Worm (Caenorhabditis elegans): Measurements from ENCODE around the gene bkip-1.

Gene bkip-1

DNA sequence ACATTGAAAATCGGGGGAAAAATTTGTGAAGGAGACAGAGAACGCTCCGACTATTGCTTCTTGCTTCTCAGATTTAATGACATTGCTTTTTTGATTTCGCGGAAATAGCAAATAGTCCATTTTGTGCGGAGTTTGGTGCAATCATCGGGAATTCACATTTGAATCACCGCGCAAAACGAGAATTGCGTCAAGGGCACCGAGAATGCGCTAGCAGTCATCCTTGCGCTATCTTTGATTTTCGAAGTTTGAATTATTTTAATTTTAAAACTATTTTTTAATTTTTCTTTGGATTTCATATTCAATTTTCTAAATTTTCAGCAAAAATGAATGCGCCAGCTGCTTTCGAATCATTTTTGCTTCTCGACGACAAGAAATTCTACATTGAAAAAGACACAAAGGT lies 41.3 kb upstream of the bkip-1 start, which contains the start of gene rpb-11:
TSS of gene rpb-11 (plus strand) at position 319 of the 400 bp plus-strand sequence.
- TF ChIP-seq ref-2 (tag; optimal IDR thresholded peaks at IDR 0.05), result peak; percentile 62
- no peak for TF ChIP-seq ceh-48 (tag; optimal IDR thresholded peaks at IDR 0.05)
- no peak for TF ChIP-seq nhr-232 (tag; optimal IDR thresholded peaks at IDR 0.05)
- TF ChIP-seq sdc-2 (tag; optimal IDR thresholded peaks at IDR 0.05), result peak; percentile 12
- TF ChIP-seq ets-4 (tag; optimal IDR thresholded peaks at IDR 0.05), result peak; percentile 26
- peak; percentile 83 for TF ChIP-seq elt-2 (tag; optimal IDR thresholded peaks at IDR 0.05)
- TF ChIP-seq hlh-13 (GFP tag; optimal IDR thresholded peaks at IDR 0.05), result no peak
- no peak for TF ChIP-seq lim-6 (tag; optimal IDR thresholded peaks at IDR 0.05)
- no peak for TF ChIP-seq pax-1 (tag; optimal IDR thresholded peaks at IDR 0.05)
- TF ChIP-seq syd-9 (tag; optimal IDR thresholded peaks at IDR 0.05), result peak; percentile 1
- peak; percentile 50 for TF ChIP-seq ttx-3 (tag; optimal IDR thresholded peaks at IDR 0.05)
- TF ChIP-seq mec-3 (tag; optimal IDR thresholded peaks at IDR 0.05; ENCODE audit: borderline replicate concordance), result no peak
- TF ChIP-seq dmd-4 (tag; optimal IDR thresholded peaks at IDR 0.05; ENCODE audit: borderline replicate concordance), result no peak
- peak; percentile 61 for TF ChIP-seq ceh-2 (tag; optimal IDR thresholded peaks at IDR 0.05)
- no peak for TF ChIP-seq K02D7.2 (tag; optimal IDR thresholded peaks at IDR 0.05)
- TF ChIP-seq K09A11.1 (tag; optimal IDR thresholded peaks at IDR 0.05; ENCODE audit: insufficient read depth), result peak; percentile 29
- TF ChIP-seq pag-3 (tag; optimal IDR thresholded peaks at IDR 0.05; ENCODE audit: borderline replicate concordance), result no peak
- TF ChIP-seq lin-11 (tag; optimal IDR thresholded peaks at IDR 0.05), result peak; percentile 20
- peak; percentile 75 for TF ChIP-seq fax-1 (tag; optimal IDR thresholded peaks at IDR 0.05)
- TF ChIP-seq ceh-24 (tag; optimal IDR thresholded peaks at IDR 0.05), result no peak
- TF ChIP-seq ceh-9 (tag; optimal IDR thresholded peaks at IDR 0.05), result no peak
- TF ChIP-seq hlh-6 (tag; optimal IDR thresholded peaks at IDR 0.05), result no peak
- no peak for TF ChIP-seq ahr-1 (tag; optimal IDR thresholded peaks at IDR 0.05)
- peak; percentile 42 for TF ChIP-seq npax-4 (tag; optimal IDR thresholded peaks at IDR 0.05)
- peak; percentile 48 for TF ChIP-seq sox-4 (tag; optimal IDR thresholded peaks at IDR 0.05)
- TF ChIP-seq fkh-6 (tag; optimal IDR thresholded peaks at IDR 0.05), result peak; percentile 32
- TF ChIP-seq ceh-34 (tag; optimal IDR thresholded peaks at IDR 0.05), result peak; percentile 69
- TF ChIP-seq Y22D7AL.16 (tag; optimal IDR thresholded peaks at IDR 0.05), result peak; percentile 29
- peak; percentile 55 for TF ChIP-seq ceh-18 (tag; optimal IDR thresholded peaks at IDR 0.05)
- no peak for TF ChIP-seq eyg-1 (tag; optimal IDR thresholded peaks at IDR 0.05)
- TF ChIP-seq pat-9 (tag; optimal IDR thresholded peaks at IDR 0.05), result peak; percentile 33
- no peak for TF ChIP-seq odd-2 (tag; optimal IDR thresholded peaks at IDR 0.05)
- TF ChIP-seq pha-2 (tag; optimal IDR thresholded peaks at IDR 0.05), result peak; percentile 39
- peak; percentile 11 for TF ChIP-seq ceh-30 (tag; optimal IDR thresholded peaks at IDR 0.05)
- TF ChIP-seq unc-3 (GFP tag; conservative IDR thresholded peaks at IDR 0.05), result peak; percentile 65
- peak; percentile 44 for TF ChIP-seq unc-3 (tag; optimal IDR thresholded peaks at IDR 0.05)
- TF ChIP-seq pros-1 (tag; optimal IDR thresholded peaks at IDR 0.05), result no peak
- TF ChIP-seq madf-2 (tag; optimal IDR thresholded peaks at IDR 0.05), result peak; percentile 56
- TF ChIP-seq rnt-1 (tag; optimal IDR thresholded peaks at IDR 0.05), result peak; percentile 30
- TF ChIP-seq fkh-10 (GFP tag; optimal IDR thresholded peaks at IDR 0.05), result no peak
- 0 out of 2 replicates have a peak, but pooled peaks have one; percentile 33 for TF ChIP-seq ceh-45 (GFP tag; IDR thresholded peaks at IDR 0.05)
- TF ChIP-seq hlh-30 (tag; optimal IDR thresholded peaks at IDR 0.05; ENCODE audit: insufficient read depth), result no peak
- TF ChIP-seq tbx-2 (tag; optimal IDR thresholded peaks at IDR 0.05), result peak; percentile 75
- no peak for TF ChIP-seq zip-5 (tag; optimal IDR thresholded peaks at IDR 0.05)
- no peak for TF ChIP-seq pha-4 (tag; optimal IDR thresholded peaks at IDR 0.05)
- no peak for TF ChIP-seq ceh-22 (tag; optimal IDR thresholded peaks at IDR 0.05)
- TF ChIP-seq tbx-7 (tag; optimal IDR thresholded peaks at IDR 0.05), result no peak
- peak; percentile 21 for TF ChIP-seq ceh-19 (GFP tag; optimal IDR thresholded peaks at IDR 0.05)
- peak; percentile 74 for TF ChIP-seq ceh-14 (tag; optimal IDR thresholded peaks at IDR 0.05)
- no peak; the same call in 1 of the 2 replicates for TF ChIP-seq sox-2 (GFP tag; IDR thresholded peaks at IDR 0.05)
- TF ChIP-seq ceh-31 (tag; optimal IDR thresholded peaks at IDR 0.05), result peak; percentile 70
- TF ChIP-seq C38D4.7 (GFP tag; optimal IDR thresholded peaks at IDR 0.05), result peak; percentile 33
- TF ChIP-seq dve-1 (tag; optimal IDR thresholded peaks at IDR 0.05), result peak; percentile 6
